Worm (Caenorhabditis elegans): ENCODE data around the gene M110.10.

DNA sequence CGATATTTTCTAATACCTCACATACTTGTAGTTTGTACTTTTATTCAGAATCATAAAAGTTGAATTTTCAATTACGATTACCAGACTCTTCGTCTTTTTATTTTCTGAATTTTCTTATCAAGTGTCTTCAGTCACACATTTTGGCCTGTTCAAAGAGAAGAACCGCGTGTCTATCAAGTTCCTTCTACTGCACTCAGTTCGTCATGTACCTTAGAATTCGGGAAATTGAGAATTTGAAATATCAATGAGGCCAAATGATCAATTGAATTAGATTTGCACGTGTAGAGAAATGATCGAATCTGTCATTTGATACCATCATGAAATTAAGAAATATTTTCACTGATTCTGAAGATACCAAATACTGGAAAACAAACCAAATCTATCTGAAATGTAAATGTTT is 49.3 kb upstream of the M110.10 start:
- TF ChIP-seq ceh-19 (GFP tag; optimal IDR thresholded peaks at IDR 0.05) (no peak), T23F11.4 (GFP tag; optimal IDR thresholded peaks at IDR 0.05) (no peak), che-1 (tag; optimal IDR thresholded peaks at IDR 0.05) (no peak), npax-4 (tag; optimal IDR thresholded peaks at IDR 0.05) (no peak), pax-1 (tag; optimal IDR thresholded peaks at IDR 0.05) (no peak), ceh-18 (tag; optimal IDR thresholded peaks at IDR 0.05) (no peak), nfya-1 (tag; optimal IDR thresholded peaks at IDR 0.05) (no peak)

All from whole organism, late embryonic.